Worm (Caenorhabditis elegans): ENCODE results near the gene F34D10.3.

Gene F34D10.3

ce11 chrIII:3770370-3770769 is 36.3 kb downstream of the F34D10.3 start:
- TF ChIP-seq set-16 (GFP tag; IDR thresholded peaks at IDR 0.05), result peak; percentile 42

ce11 chrIII:3773173-3773572 is 39.1 kb downstream of the F34D10.3 start, which contains the start of gene lec-4:
lec-4 (minus strand) TSS chrIII:3773326.
- TF ChIP-seq lsy-2 (tag; optimal IDR thresholded peaks at IDR 0.05) (peak; percentile 24 to 53), dve-1 (tag; optimal IDR thresholded peaks at IDR 0.05; ENCODE audit: insufficient read depth) (peak; percentile 76), skn-1 (tag; optimal IDR thresholded peaks at IDR 0.05) (no peak), nhr-11 (tag; optimal IDR thresholded peaks at IDR 0.05) (peak; percentile 69), mdl-1 (tag; optimal IDR thresholded peaks at IDR 0.05) (peak in 1 of 2 experiments; percentile 61), unc-62 (GFP tag; optimal IDR thresholded peaks at IDR 0.05 in 1 of 2) (peak in 1 of 2 experiments; percentile 79), unc-62 (tag; optimal IDR thresholded peaks at IDR 0.05) (no peak), aha-1 (tag) (peak; percentile 98), hmg-1.1 (GFP tag; IDR thresholded peaks at IDR 0.05) (peak; percentile 29; the same call in 1 of the 2 replicates), hlh-30 (tag; optimal IDR thresholded peaks at IDR 0.05; ENCODE audit: insufficient read depth) (peak; percentile 26), tag-97 (GFP tag; IDR thresholded peaks at IDR 0.05) (no peak), pha-4 (GFP tag; IDR thresholded peaks at IDR 0.05) (no peak), pha-4 (tag; optimal IDR thresholded peaks at IDR 0.05) (peak; percentile 73), mes-2 (tag; optimal IDR thresholded peaks at IDR 0.05; ENCODE audit: poor library complexity, severe bottlenecking) (peak; percentile 57), spr-1 (tag; optimal IDR thresholded peaks at IDR 0.05) (no peak), mep-1 (tag; optimal IDR thresholded peaks at IDR 0.05) (peak; percentile 59), daf-16 (GFP tag; optimal IDR thresholded peaks at IDR 0.05) (peak in 1 of 2 experiments; percentile 82), daf-16 (tag; optimal IDR thresholded peaks at IDR 0.05) (peak; percentile 90), nhr-28 (tag; optimal IDR thresholded peaks at IDR 0.05) (peak; percentile 16), nhr-25 (tag; optimal IDR thresholded peaks at IDR 0.05; ENCODE audit: borderline replicate concordance, insufficient read depth) (peak; percentile 36), jun-1 (tag; optimal IDR thresholded peaks at IDR 0.05) (no peak), nhr-6 (tag; optimal IDR thresholded peaks at IDR 0.05) (peak; percentile 77), rbr-2 (tag; optimal IDR thresholded peaks at IDR 0.05) (peak; percentile 30)

- TF ChIP-seq R02D3.7 (tag; optimal IDR thresholded peaks at IDR 0.05), result no peak
- TF ChIP-seq unc-62 (GFP tag; optimal IDR thresholded peaks at IDR 0.05 in 1 of 2), result peak in 1 of 2 experiments; percentile 98
- no peak for TF ChIP-seq unc-62 (tag; optimal IDR thresholded peaks at IDR 0.05)
- no peak for TF ChIP-seq arid-1 (GFP tag; conservative IDR thresholded peaks at IDR 0.05)
- TF ChIP-seq hif-1 (tag; optimal IDR thresholded peaks at IDR 0.05), result no peak
Measured at ce11 chrIII:3774550-3774949, 40.5 kb downstream of the F34D10.3 start.

ce11 chrIII:3781827-3782226 is 47.8 kb downstream of the F34D10.3 start:
- TF ChIP-seq aha-1 (tag) (peak; percentile 78), daf-8 (GFP tag; IDR thresholded peaks at IDR 0.05) (no peak), zip-11 (GFP tag; IDR thresholded peaks at IDR 0.05) (no peak), ctbp-1 (GFP tag; IDR thresholded peaks at IDR 0.05) (no peak), Y5F2A.4 (GFP tag; optimal IDR thresholded peaks at IDR 0.05) (no peak), nhr-28 (tag; optimal IDR thresholded peaks at IDR 0.05) (peak; percentile 21), mxl-2 (GFP tag; conservative IDR thresholded peaks at IDR 0.05) (no peak), jun-1 (tag; optimal IDR thresholded peaks at IDR 0.05) (no peak), mxl-3 (GFP tag; optimal IDR thresholded peaks at IDR 0.05) (peak; percentile 42), unc-130 (GFP tag; optimal IDR thresholded peaks at IDR 0.05) (no peak), daf-16 (GFP tag; optimal IDR thresholded peaks at IDR 0.05) (peak in 1 of 2 experiments; percentile 11), daf-16 (tag; optimal IDR thresholded peaks at IDR 0.05) (no peak), zag-1 (tag; optimal IDR thresholded peaks at IDR 0.05) (no peak), attf-4 (tag; optimal IDR thresholded peaks at IDR 0.05) (no peak), nhr-6 (tag; optimal IDR thresholded peaks at IDR 0.05) (no peak), dpl-1 (GFP tag; optimal IDR thresholded peaks at IDR 0.05) (no peak), ceh-32 (tag; optimal IDR thresholded peaks at IDR 0.05; ENCODE audit: poor library complexity) (no peak), nhr-11 (tag; optimal IDR thresholded peaks at IDR 0.05) (peak; percentile 68), snpc-4 (tag; optimal IDR thresholded peaks at IDR 0.05) (no peak), lsy-2 (tag; optimal IDR thresholded peaks at IDR 0.05) (no peak), hlh-30 (tag; optimal IDR thresholded peaks at IDR 0.05; ENCODE audit: insufficient read depth) (peak; percentile 50), unc-62 (GFP tag; optimal IDR thresholded peaks at IDR 0.05 in 1 of 2) (peak in 1 of 2 experiments; percentile 62), unc-62 (tag; optimal IDR thresholded peaks at IDR 0.05) (no peak), saeg-2 (GFP tag; IDR thresholded peaks at IDR 0.05) (no peak), dmd-8 (GFP tag; IDR thresholded peaks at IDR 0.05) (no peak), nhr-77 (tag; optimal IDR thresholded peaks at IDR 0.05) (no peak)
